Worm (Caenorhabditis elegans) whole organism, L4/young adult: Measurements from ENCODE around the gene F56D6.13.

Experiments
- W03F9.2 ChIP-seq: fragments of 150-350 bp; optimal IDR thresholded peaks from 2 replicates; lab custom pipeline; 2014; ENCODE audit warnings: missing biosample characterization, missing genetic modification characterization
- dao-5 ChIP-seq: sonication (generic microtip); optimal IDR thresholded peaks from 2 replicates; lab custom pipeline; 2016; ENCODE audit warnings: missing genotype, missing genetic modification characterization, moderate library complexity, missing compliant biosample characterization
- him-1 ChIP-seq: sonication (generic microtip); optimal IDR thresholded peaks from 2 replicates; lab custom pipeline; 2016; ENCODE audit warnings: missing genotype, missing genetic modification reagents, missing genetic modification characterization, missing compliant biosample characterization

DNA sequence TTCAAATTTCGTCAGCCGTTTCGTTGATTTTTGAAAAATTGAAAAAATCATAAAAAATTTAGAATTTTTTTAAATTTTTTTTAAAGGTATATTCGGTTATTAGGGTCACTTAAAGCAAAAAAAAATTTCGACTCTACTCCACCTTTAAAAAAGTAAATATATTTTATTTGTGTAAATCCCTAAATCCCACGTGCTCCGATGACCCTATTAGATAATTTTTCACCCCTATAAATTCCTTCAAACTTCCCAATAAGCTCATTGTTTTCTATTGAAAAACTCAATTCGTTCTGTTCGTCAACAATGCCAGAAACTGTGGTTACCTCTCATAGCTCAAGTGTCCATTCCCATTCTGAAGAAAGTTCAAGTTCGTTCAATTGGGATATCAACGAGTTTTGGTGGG is 3.4 kb downstream of the F56D6.13 start, which contains the start of gene F56D6.20:
- TF ChIP-seq him-1 (tag; lab: Kevin White, UChicago) (no peak), dao-5 (tag; lab: Kevin White, UChicago) (no peak), W03F9.2 (tag; lab: Kevin White, UChicago) (no peak)
